Worm (Caenorhabditis elegans) whole organism, late embryonic: ENCODE data around the gene K11D12.12.
A peak's percentile ranks its signal among the peaks of the same experiment; 100 is the strongest.

Experiments
- C38D4.7 ChIP-seq: fragments of 200-800 bp; sonication (Bioruptor generic); optimal IDR thresholded peaks from 2 replicates; lab custom pipeline; 2018; ENCODE audit warnings: mild to moderate bottlenecking, missing genetic modification characterization, moderate library complexity, missing compliant biosample characterization
- F13H6.1 ChIP-seq: sonication (generic microtip); optimal IDR thresholded peaks from 2 replicates; lab custom pipeline; 2016; ENCODE audit warnings: missing genetic modification characterization, missing compliant biosample characterization
- K09A11.1 ChIP-seq: sonication (generic microtip); optimal IDR thresholded peaks from 2 replicates; lab custom pipeline; 2017; ENCODE audit warnings: antibody characterized with exemption, mild to moderate bottlenecking, missing genetic modification characterization, missing compliant biosample characterization; ENCODE audit not compliant: insufficient read depth
- T23F11.4 ChIP-seq: fragments of 200-800 bp; sonication (Bioruptor generic); optimal IDR thresholded peaks from 2 replicates; lab custom pipeline; 2018; ENCODE audit warnings: mild to moderate bottlenecking, missing genetic modification characterization, missing compliant biosample characterization
- Y22D7AL.16 ChIP-seq: sonication (generic microtip); optimal IDR thresholded peaks from 2 replicates; lab custom pipeline; 2016; ENCODE audit warnings: missing genetic modification characterization, missing compliant biosample characterization
- ama-1 ChIP-seq: fragments of 150-350 bp; optimal IDR thresholded peaks from 2 replicates; lab custom pipeline; 2014
- ceh-14 ChIP-seq: sonication (generic microtip); optimal IDR thresholded peaks from 2 replicates; lab custom pipeline; 2016; ENCODE audit warnings: missing genotype, missing genetic modification characterization, missing compliant biosample characterization
- ceh-18 ChIP-seq: sonication (generic microtip); optimal IDR thresholded peaks from 2 replicates; lab custom pipeline; 2016; ENCODE audit warnings: missing genetic modification characterization, missing compliant biosample characterization
- ceh-19 ChIP-seq: fragments of 200-800 bp; sonication (Bioruptor generic); optimal IDR thresholded peaks from 2 replicates; lab custom pipeline; 2018; ENCODE audit warnings: mild to moderate bottlenecking, missing genetic modification characterization, missing compliant biosample characterization
- ceh-2 ChIP-seq: sonication (generic microtip); optimal IDR thresholded peaks from 2 replicates; lab custom pipeline; 2016; ENCODE audit warnings: missing genotype, missing genetic modification characterization, missing compliant biosample characterization
- ceh-24 ChIP-seq: sonication (generic microtip); optimal IDR thresholded peaks from 2 replicates; lab custom pipeline; 2016; ENCODE audit warnings: mild to moderate bottlenecking, missing genetic modification characterization, missing compliant biosample characterization
- ceh-30 ChIP-seq: fragments of 150-350 bp; optimal IDR thresholded peaks from 2 replicates; lab custom pipeline; 2014; ENCODE audit warnings: missing biosample characterization, missing genetic modification characterization
- ceh-48 ChIP-seq: sonication (generic microtip); optimal IDR thresholded peaks from 2 replicates; lab custom pipeline; 2016; ENCODE audit warnings: missing genetic modification characterization, inconsistent platforms, missing compliant biosample characterization
- ceh-6 ChIP-seq: fragments of 200-800 bp; sonication (Bioruptor generic); optimal IDR thresholded peaks from 2 replicates; lab custom pipeline; 2018; ENCODE audit warnings: mild to moderate bottlenecking, missing genetic modification characterization, missing compliant biosample characterization
- che-1 ChIP-seq: sonication (generic microtip); optimal IDR thresholded peaks from 2 replicates; lab custom pipeline; 2016; ENCODE audit warnings: mild to moderate bottlenecking, missing genetic modification characterization, missing compliant biosample characterization
- dmd-4 ChIP-seq: sonication (generic microtip); optimal IDR thresholded peaks from 2 replicates; lab custom pipeline; 2016; ENCODE audit warnings: borderline replicate concordance, missing genetic modification characterization, missing compliant biosample characterization
- dve-1 ChIP-seq: sonication (generic microtip); optimal IDR thresholded peaks from 2 replicates; lab custom pipeline; 2017; ENCODE audit warnings: antibody characterized with exemption, mild to moderate bottlenecking, missing genetic modification characterization, missing compliant biosample characterization
- elt-2 ChIP-seq: sonication (generic microtip); optimal IDR thresholded peaks from 2 replicates; lab custom pipeline; 2016; ENCODE audit warnings: missing genetic modification reagents, missing genetic modification characterization, missing compliant biosample characterization
- elt-4 ChIP-seq: sonication (generic microtip); optimal IDR thresholded peaks from 2 replicates; lab custom pipeline; 2016; ENCODE audit warnings: missing genetic modification characterization, missing compliant biosample characterization
- fkh-10 ChIP-seq: fragments of 150-350 bp; optimal IDR thresholded peaks from 2 replicates; lab custom pipeline; 2014; ENCODE audit warnings: missing biosample characterization, missing genetic modification reagents, missing genetic modification characterization
- gmeb-2 ChIP-seq: sonication (generic microtip); optimal IDR thresholded peaks from 2 replicates; lab custom pipeline; 2016; ENCODE audit warnings: missing genetic modification characterization, inconsistent platforms, missing compliant biosample characterization
- hlh-13 ChIP-seq: fragments of 200-800 bp; sonication (Bioruptor generic); optimal IDR thresholded peaks from 2 replicates; lab custom pipeline; 2018; ENCODE audit warnings: mild to moderate bottlenecking, missing genetic modification characterization, missing compliant biosample characterization
- hlh-15 ChIP-seq: sonication (generic microtip); optimal IDR thresholded peaks from 2 replicates; lab custom pipeline; 2016; ENCODE audit warnings: missing genetic modification characterization, missing compliant biosample characterization
- hlh-8 ChIP-seq: sonication (generic microtip); optimal IDR thresholded peaks from 2 replicates; lab custom pipeline; 2016; ENCODE audit warnings: missing genotype, missing genetic modification characterization, missing compliant biosample characterization
- lim-6 ChIP-seq: sonication (generic microtip); optimal IDR thresholded peaks from 2 replicates; lab custom pipeline; 2016; ENCODE audit warnings: missing genetic modification characterization, missing compliant biosample characterization
- nfya-1 ChIP-seq: sonication (generic microtip); optimal IDR thresholded peaks from 2 replicates; lab custom pipeline; 2017; ENCODE audit warnings: missing genetic modification characterization, mild to moderate bottlenecking, missing compliant biosample characterization, antibody characterized with exemption, moderate library complexity
- npax-4 ChIP-seq: sonication (generic microtip); optimal IDR thresholded peaks from 2 replicates; lab custom pipeline; 2016; ENCODE audit warnings: missing genetic modification characterization, missing compliant biosample characterization
- odd-2 ChIP-seq: sonication (generic microtip); optimal IDR thresholded peaks from 2 replicates; lab custom pipeline; 2017; ENCODE audit warnings: antibody characterized with exemption, mild to moderate bottlenecking, missing genetic modification characterization, missing compliant biosample characterization
- pag-3 ChIP-seq: sonication (generic microtip); optimal IDR thresholded peaks from 2 replicates; lab custom pipeline; 2016; ENCODE audit warnings: missing compliant biosample characterization, missing genetic modification characterization, borderline replicate concordance
- pat-9 ChIP-seq: fragments of 200-800 bp; sonication (Bioruptor generic); optimal IDR thresholded peaks from 2 replicates; lab custom pipeline; 2018; ENCODE audit warnings: mild to moderate bottlenecking, missing genetic modification characterization, moderate library complexity, missing compliant biosample characterization
- pax-1 ChIP-seq: fragments of 150-350 bp; optimal IDR thresholded peaks from 2 replicates; lab custom pipeline; 2014; ENCODE audit warnings: missing biosample characterization, missing genetic modification characterization
- pros-1 ChIP-seq: fragments of 150-350 bp; optimal IDR thresholded peaks from 2 replicates; lab custom pipeline; 2014; ENCODE audit warnings: missing biosample characterization, missing genetic modification reagents, missing genetic modification characterization
- sdc-2 ChIP-seq: sonication (generic microtip); optimal IDR thresholded peaks from 2 replicates; lab custom pipeline; 2016; ENCODE audit warnings: missing genotype, missing genetic modification characterization, missing compliant biosample characterization
- sox-2 ChIP-seq: fragments of 200-800 bp; sonication (Bioruptor generic); IDR thresholded peaks from 2 replicates; pipeline ENCODE4 v1.3.6; 2022; ENCODE audit warnings: missing genetic modification reagents, missing genetic modification characterization, missing compliant biosample characterization
- syd-9 ChIP-seq: sonication (generic microtip); optimal IDR thresholded peaks from 2 replicates; lab custom pipeline; 2016; ENCODE audit warnings: mild to moderate bottlenecking, missing genetic modification characterization, moderate library complexity, missing compliant biosample characterization
- tbx-7 ChIP-seq: sonication (generic microtip); optimal IDR thresholded peaks from 2 replicates; lab custom pipeline; 2016; ENCODE audit warnings: missing genotype, missing genetic modification characterization, missing compliant biosample characterization
- unc-3 ChIP-seq, 2 experiments: fragments of 200-800 bp in 1 of 2; sonication (Bioruptor generic) in 1 of 2; sonication (generic microtip) in 1 of 2; conservative IDR thresholded peaks in 1 of 2; optimal IDR thresholded peaks in 1 of 2; 2 replicates each; pipeline versions ENCODE4 v1.3.6 to Lab custom; 2016 to 2022; ENCODE audit warnings: missing compliant biosample characterization in 2 of 2, missing genetic modification characterization in 2 of 2, missing genetic modification reagents in 1 of 2
- unc-42 ChIP-seq: sonication (generic microtip); optimal IDR thresholded peaks from 2 replicates; lab custom pipeline; 2016; ENCODE audit warnings: missing genotype, missing genetic modification characterization, missing compliant biosample characterization
- unc-55 ChIP-seq: sonication (generic microtip); optimal IDR thresholded peaks from 2 replicates; lab custom pipeline; 2017; ENCODE audit warnings: missing biosample characterization, missing genetic modification reagents, missing genetic modification characterization
- unc-86 ChIP-seq: sonication (generic microtip); optimal IDR thresholded peaks from 2 replicates; lab custom pipeline; 2016; ENCODE audit warnings: missing genetic modification characterization, missing compliant biosample characterization
- ztf-16 ChIP-seq: sonication (generic microtip); optimal IDR thresholded peaks from 2 replicates; lab custom pipeline; 2017; ENCODE audit warnings: missing genetic modification characterization, missing compliant biosample characterization

The K11D12.12 gene

DNA sequence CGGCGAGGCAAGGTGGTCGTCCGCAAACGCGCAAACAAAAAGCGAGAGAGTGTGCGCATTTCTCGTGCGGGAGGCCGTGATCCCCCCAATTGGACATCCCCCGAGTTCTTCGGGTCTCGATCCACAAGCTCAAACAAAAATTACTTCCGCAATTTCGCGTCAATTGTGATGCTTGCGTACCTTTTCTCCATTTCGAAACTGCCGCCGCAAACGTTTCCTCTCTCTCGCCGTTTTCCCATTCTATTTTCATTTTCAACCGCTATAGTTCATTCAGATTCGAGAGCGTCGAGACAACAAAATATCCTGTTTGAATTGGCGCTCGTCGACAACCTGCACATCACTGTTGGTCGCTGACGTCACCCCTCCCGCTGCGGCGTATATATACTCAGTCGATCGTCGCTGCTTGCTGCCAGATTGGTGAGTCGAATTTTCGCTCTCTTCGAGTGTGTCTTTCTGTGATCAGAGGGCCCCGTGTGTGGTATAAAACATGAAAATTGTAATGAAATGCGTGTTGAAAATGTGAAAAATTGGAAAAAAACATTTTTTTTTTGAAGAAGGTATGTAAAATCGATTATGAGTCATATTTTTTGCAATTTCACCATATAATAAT is 2.6 kb upstream of the K11D12.12 start, which contains the start of the genes pqn-51 and K11D12.14 (continued):
- TF ChIP-seq hlh-13 (GFP tag; lab: Kevin White, UChicago) (no peak), pros-1 (tag; lab: Kevin White, UChicago) (no peak), elt-4 (tag; lab: Kevin White, UChicago) (no peak), syd-9 (tag; lab: Kevin White, UChicago) (peak; percentile 35), dve-1 (tag; lab: Kevin White, UChicago) (peak; percentile 82), sox-2 (GFP tag; lab: Robert Waterston, UW) (no peak), ceh-18 (tag; lab: Kevin White, UChicago) (peak; percentile 93), K09A11.1 (tag; lab: Kevin White, UChicago) (peak; percentile 29), unc-55 (GFP tag; lab: Kevin White, UChicago) (peak; percentile 69), lim-6 (tag; lab: Kevin White, UChicago) (peak; percentile 24), C38D4.7 (no peak), pax-1 (tag; lab: Kevin White, UChicago) (peak; percentile 48), ceh-6 (GFP tag; lab: Kevin White, UChicago) (no peak), ama-1 (peak; percentile 35), nfya-1 (peak; percentile 84), unc-3 (GFP tag; conservative IDR thresholded peaks at IDR 0.05; lab: Robert Waterston, UW) (peak; percentile 9; the same call in 1 of the 2 replicates), unc-3 (tag; optimal IDR thresholded peaks at IDR 0.05; lab: Kevin White, UChicago) (no peak), npax-4 (tag; lab: Kevin White, UChicago) (no peak), unc-86 (tag; lab: Kevin White, UChicago) (no peak), elt-2 (tag; lab: Kevin White, UChicago) (peak; percentile 25), T23F11.4 (GFP tag; lab: Kevin White, UChicago) (no peak)

DNA sequence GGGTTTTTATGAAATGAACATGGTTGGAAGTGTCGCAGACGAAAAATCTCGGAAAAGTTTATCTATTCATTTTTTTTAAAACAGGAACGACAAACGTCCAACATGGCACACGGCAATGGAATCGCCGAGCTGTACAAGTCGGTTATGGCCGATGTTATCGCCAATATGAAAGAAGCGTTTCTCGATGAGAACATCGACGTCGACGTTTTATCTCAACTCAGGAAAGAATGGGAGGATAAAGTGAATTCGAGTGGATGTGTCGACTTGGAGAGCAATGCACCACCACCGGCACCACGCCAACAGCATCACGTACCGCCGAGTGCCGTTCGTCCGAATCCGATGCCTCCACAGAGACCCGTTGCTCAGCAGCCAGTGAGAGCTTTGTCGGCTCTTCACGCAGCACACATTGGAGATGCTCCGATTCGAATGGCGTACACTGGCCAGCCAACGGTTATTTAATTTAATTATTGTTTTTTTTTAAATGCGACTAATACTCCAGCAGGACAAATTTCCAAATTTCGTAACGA is 1.9 kb upstream of the K11D12.12 start:
- TF ChIP-seq nfya-1 (no peak), hlh-8 (tag; lab: Kevin White, UChicago) (no peak)

DNA sequence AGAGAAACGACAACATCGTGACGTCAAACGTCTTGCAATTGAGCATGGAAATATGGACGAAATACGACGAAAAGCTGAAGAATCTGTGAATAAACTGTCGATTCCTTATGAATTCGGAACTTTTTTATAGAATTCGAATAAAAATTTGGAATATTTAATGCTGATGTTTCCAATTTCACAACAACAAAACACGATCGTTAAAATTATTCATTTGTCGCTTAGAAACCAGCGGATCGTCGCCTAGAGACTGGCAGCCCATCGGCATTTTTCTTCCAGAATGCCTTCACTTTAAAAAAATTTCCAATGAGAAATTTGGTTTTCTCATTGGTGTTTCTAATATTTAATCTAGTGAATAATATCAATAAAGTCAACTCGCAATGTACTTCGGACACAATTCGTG is 1.3 kb downstream of the K11D12.12 start, which contains the start of gene cwp-4:
Gene cwp-4, plus strand, starts transcription at position 301 of the 400 bp plus-strand sequence.
- no peak for TF ChIP-seq unc-55 (GFP tag; lab: Kevin White, UChicago)
- no peak for TF ChIP-seq elt-2 (tag; lab: Kevin White, UChicago)
- no peak for TF ChIP-seq ceh-24 (tag; lab: Kevin White, UChicago)
- no peak for TF ChIP-seq ceh-48
- no peak for TF ChIP-seq ceh-6 (GFP tag; lab: Kevin White, UChicago)
- no peak for TF ChIP-seq pag-3 (tag; lab: Kevin White, UChicago)
- TF ChIP-seq npax-4 (tag; lab: Kevin White, UChicago) = no peak
- TF ChIP-seq ztf-16 (tag; lab: Kevin White, UChicago) = no peak
- TF ChIP-seq F13H6.1 (tag; lab: Kevin White, UChicago) = no peak
- no peak for TF ChIP-seq dmd-4 (tag; lab: Kevin White, UChicago)
- no peak for TF ChIP-seq ceh-14 (tag; lab: Kevin White, UChicago)
- no peak for TF ChIP-seq ceh-2
- no peak for TF ChIP-seq hlh-15 (tag; lab: Kevin White, UChicago)

DNA sequence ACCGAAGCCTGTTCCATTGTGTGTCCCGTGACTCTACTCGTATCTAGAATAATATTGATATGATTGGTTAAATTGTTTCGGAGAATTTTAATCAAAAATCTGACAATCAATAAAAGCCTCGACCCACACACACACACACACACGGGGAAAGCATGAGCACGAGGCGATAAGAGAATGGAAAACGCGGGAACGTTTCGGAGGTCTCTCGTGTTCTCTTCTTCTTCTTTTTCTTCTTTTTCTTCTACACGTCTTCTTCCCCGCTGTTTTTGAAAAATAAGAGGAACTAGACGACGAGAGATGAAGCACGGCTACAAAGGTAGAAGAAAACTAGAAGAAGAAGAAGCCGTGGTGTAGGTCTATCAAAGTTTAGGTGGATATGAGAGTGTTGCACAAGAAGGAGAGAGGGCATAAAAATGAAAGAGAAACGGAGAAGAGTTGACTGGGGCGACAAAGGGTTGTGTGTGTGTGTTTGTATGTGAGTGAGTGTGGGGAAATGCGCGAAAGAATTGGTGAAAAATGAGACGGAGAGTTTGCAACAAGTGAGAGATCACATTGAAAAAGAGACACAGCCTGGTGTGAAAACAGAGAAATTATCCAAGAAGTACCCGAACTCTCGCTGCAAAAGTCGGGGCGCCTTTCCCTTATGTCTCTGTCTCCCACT is 12.8 kb downstream of the K11D12.12 start, which contains the start of gene mlk-1:
Gene mlk-1, minus strand, starts transcription at position 51 of the 661 bp plus-strand sequence.
- TF ChIP-seq ceh-30 (tag; lab: Kevin White, UChicago) (no peak), Y22D7AL.16 (tag; lab: Kevin White, UChicago) (no peak), lim-6 (tag; lab: Kevin White, UChicago) (no peak), elt-2 (tag; lab: Kevin White, UChicago) (no peak), T23F11.4 (GFP tag; lab: Kevin White, UChicago) (no peak), tbx-7 (tag; lab: Kevin White, UChicago) (no peak), unc-42 (peak; percentile 61), elt-4 (tag; lab: Kevin White, UChicago) (no peak), pat-9 (no peak), nfya-1 (peak; percentile 57), ceh-19 (peak; percentile 11), dve-1 (tag; lab: Kevin White, UChicago) (no peak), odd-2 (tag; lab: Kevin White, UChicago) (no peak), F13H6.1 (tag; lab: Kevin White, UChicago) (peak; percentile 40), sdc-2 (tag; lab: Kevin White, UChicago) (no peak), pros-1 (tag; lab: Kevin White, UChicago) (peak; percentile 67), ceh-18 (tag; lab: Kevin White, UChicago) (peak; percentile 74), C38D4.7 (no peak), gmeb-2 (tag; lab: Kevin White, UChicago) (no peak), pax-1 (tag; lab: Kevin White, UChicago) (no peak), che-1 (tag; lab: Kevin White, UChicago) (no peak), fkh-10 (GFP tag; lab: Kevin White, UChicago) (no peak)
